Fruit fly (Drosophila melanogaster) whole organism: ENCODE results near the gene SmydA-2.
A peak's percentile ranks its signal among the peaks of the same experiment; 100 is the strongest.

Experiments used
- CG8478 ChIP-seq: fragments of >200 bp; optimal IDR thresholded peaks from 2 replicates; lab custom pipeline; 2018; ENCODE audit warnings: inconsistent platforms
- Dll ChIP-seq: fragments of >200 bp; optimal IDR thresholded peaks from 2 replicates; lab custom pipeline; 2017
- EcR ChIP-seq, 2 experiments: fragments of >200 bp; optimal IDR thresholded peaks; 2 replicates each; lab custom pipeline; 2017; ENCODE audit warnings: missing biosample characterization in 2 of 2, missing genetic modification characterization in 2 of 2, missing genetic modification reagents in 2 of 2
- pan ChIP-seq: fragments of >200 bp; optimal IDR thresholded peaks from 2 replicates; lab custom pipeline; 2017
- psq ChIP-seq: fragments of >200 bp; optimal IDR thresholded peaks from 2 replicates; lab custom pipeline; 2017
- usp ChIP-seq: fragments of >200 bp; optimal IDR thresholded peaks from 2 replicates; lab custom pipeline; 2017; ENCODE audit warnings: missing biosample characterization, missing genetic modification characterization, mixed read lengths

SmydA-2 gene

DNA sequence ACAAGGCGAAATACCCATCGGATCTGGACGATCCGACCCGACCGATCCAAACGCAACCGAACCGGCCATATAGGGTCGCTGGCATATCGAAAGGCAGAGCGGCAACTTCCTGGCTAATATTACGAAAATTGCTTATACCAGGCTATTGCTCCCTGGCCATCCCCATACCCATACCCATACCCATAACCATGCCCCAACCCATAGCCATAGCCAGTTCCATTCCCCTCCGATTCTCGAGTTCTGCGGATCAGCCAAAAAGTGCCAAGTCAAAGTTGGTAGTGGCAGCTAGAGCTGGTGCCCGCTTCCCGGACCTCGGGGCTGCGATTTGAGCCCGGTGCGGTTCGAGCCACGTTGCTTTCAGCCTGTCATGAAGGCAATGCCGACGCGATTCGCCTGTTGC lies 38.1 kb upstream of the SmydA-2 start:
- TF ChIP-seq Dll (lab: Kevin White, UChicago), result no peak
- peak in 1 of 2 experiments; percentile 88 for TF ChIP-seq EcR (GFP tag; optimal IDR thresholded peaks at IDR 0.05; lab: Kevin White, UChicago)

DNA sequence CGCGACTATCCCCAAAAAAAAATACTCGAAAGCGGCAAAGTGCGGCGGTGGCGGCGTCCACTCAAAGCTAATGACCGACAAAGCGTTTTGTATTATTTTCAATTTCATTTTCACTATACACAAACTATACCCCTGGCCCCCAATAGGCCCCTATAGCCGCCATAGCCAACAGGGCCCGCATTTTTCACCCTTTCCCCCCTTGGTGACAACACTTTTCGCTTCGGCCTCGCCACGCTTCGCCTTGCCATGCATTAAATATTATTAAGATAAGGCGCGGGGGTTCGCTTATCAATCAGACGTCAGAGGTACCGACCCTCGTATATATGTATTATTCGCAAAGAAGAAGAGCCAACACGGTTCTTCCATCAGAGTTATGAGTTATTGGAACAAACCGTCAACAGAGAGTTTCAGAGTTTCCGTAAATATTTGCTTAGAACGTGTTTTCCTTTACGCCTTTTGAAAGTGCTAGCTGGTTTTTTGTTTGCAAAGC lies 37.1 kb upstream of the SmydA-2 start:
- no peak for TF ChIP-seq CG8478 (lab: Kevin White, UChicago)
- no peak for TF ChIP-seq pan (lab: Kevin White, UChicago)
- no peak for TF ChIP-seq psq
- no peak for TF ChIP-seq usp (GFP tag; lab: Kevin White, UChicago)
- no peak for TF ChIP-seq Dll (lab: Kevin White, UChicago)
- TF ChIP-seq EcR (GFP tag; optimal IDR thresholded peaks at IDR 0.05; lab: Kevin White, UChicago), result no peak

DNA sequence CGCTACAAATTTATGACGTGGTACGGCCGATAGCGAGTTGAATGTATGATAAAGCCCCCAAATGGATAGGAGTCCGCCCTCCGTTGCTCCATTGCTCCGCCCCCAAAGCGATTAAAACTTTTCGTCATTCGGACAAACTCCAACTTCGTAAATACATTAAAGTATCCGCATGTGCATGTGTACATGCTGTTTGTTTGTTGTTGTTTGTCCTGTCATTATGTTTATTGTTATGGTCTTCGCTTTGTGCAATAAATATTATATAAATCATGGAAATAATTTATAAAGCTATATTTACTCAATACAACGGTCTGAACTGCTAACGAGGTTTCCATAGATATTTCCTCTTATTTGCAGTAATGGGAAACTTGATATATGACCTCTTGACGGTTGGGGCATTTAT lies 34.0 kb upstream of the SmydA-2 start:
- TF ChIP-seq usp (GFP tag; lab: Kevin White, UChicago), result no peak
- TF ChIP-seq pan (lab: Kevin White, UChicago), result no peak
- no peak for TF ChIP-seq EcR (GFP tag; optimal IDR thresholded peaks at IDR 0.05; lab: Kevin White, UChicago)
- no peak for TF ChIP-seq Dll (lab: Kevin White, UChicago)
- TF ChIP-seq CG8478 (lab: Kevin White, UChicago), result no peak

DNA sequence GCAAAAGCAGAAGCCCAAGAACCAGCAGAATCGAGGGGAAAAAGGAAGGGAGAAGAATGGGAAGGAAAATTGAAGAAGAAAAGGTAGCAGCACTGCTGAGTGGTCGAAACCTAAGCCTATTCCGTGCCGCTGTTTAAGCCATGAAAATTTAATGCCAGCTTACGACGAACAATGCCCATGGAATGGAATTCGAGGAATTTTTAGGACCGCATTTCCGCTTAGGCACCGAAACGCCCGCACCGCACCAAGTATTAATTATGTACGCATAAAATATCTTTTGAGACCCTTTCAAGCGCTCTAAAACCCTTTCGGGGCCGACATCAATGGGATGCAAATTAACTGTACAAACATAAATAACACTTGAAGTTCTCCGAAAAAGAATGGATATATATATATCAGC lies 33.1 kb upstream of the SmydA-2 start:
- TF ChIP-seq CG8478 (lab: Kevin White, UChicago) (no peak), EcR (GFP tag; optimal IDR thresholded peaks at IDR 0.05; lab: Kevin White, UChicago) (no peak)

DNA sequence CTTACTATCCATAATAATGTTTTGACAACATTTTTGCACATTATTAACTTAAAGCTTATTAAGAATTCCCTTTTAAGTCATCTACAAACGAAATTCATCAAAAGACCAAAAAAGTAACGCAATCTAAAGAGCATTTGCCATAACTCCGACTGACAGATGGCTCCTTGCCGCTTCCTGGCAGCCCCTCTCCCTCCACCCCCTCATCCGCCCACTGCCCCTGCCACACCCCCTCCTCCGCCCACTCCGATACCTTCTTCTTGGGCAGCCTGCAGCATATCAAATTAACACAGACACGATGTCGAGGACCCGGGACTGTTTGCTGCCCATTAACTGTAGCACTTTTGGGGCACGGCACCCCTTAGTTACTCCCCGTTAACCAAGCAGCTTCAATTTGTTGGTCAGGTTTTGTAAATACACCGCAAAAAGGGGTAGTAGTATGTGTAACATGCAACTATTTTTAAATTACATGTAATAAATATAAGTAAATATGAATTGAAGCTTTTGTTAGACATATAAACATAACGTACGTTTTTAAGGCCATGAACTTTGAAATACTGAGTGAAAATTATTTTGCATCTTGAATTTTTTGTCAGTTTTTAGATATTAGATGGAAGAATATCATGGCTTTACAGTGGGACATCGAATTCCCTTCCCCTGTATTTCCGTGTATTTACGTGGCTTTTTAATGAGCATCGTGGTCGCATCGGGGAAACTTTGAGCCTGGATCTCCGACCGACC lies 32.3 kb upstream of the SmydA-2 start:
- TF ChIP-seq EcR (GFP tag; optimal IDR thresholded peaks at IDR 0.05; lab: Kevin White, UChicago) (no peak), CG8478 (lab: Kevin White, UChicago) (no peak), pan (lab: Kevin White, UChicago) (no peak), Dll (lab: Kevin White, UChicago) (peak; percentile 43)

DNA sequence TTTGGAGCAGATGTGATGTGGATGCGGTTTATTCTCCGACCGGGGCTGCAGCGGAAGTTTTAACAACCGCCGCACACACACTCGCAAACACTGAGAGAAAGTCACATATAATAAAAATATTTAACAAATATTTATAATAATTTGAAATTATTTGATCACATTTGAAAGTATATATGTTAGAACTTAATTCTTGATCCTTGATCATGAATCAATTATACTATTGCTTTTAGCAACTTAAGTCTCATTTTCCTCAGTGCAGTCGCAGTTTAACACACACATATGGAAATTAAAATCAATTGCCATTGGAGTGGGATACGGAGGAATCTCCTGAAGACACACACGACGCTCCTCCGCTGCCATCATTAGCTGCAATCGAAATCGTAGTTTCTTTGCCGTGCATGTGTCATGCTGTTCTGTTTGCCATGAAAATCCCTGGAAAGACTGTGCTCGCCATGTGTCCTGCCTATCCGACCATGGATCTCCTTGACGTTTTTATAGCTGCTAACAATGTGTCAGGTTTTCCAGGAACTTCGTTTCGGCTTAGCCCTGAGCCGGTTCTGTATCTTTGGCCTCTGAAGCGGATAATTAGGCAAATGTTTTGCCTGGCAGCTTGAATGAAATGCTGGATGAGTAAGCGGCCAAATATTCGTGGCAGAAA lies 30.2 kb upstream of the SmydA-2 start:
- TF ChIP-seq psq (no peak), EcR (GFP tag; optimal IDR thresholded peaks at IDR 0.05; lab: Kevin White, UChicago) (no peak), Dll (lab: Kevin White, UChicago) (no peak), pan (lab: Kevin White, UChicago) (no peak), CG8478 (lab: Kevin White, UChicago) (no peak), usp (GFP tag; lab: Kevin White, UChicago) (no peak)

DNA sequence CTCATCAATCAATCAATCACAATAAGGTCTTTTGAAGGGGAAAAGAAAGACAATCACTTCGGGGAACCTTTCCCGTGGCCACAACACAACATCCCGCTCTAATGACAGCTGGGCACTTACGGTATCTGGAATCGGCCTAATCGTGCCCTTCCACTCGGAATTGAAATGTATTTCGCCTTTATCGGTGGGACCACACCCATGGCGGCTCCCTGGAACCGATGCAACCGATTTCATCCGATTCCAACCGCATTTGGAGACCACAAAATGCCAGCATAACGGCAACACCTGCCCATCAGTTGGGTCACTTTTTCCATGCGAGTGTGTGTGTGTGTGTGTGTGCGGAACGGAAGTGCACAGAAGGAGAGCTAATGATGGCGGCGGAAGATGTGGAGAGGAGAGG lies 29.6 kb upstream of the SmydA-2 start:
- TF ChIP-seq psq (no peak), pan (lab: Kevin White, UChicago) (no peak), Dll (lab: Kevin White, UChicago) (no peak), usp (GFP tag; lab: Kevin White, UChicago) (no peak), EcR (GFP tag; optimal IDR thresholded peaks at IDR 0.05; lab: Kevin White, UChicago) (no peak), CG8478 (lab: Kevin White, UChicago) (no peak)

DNA sequence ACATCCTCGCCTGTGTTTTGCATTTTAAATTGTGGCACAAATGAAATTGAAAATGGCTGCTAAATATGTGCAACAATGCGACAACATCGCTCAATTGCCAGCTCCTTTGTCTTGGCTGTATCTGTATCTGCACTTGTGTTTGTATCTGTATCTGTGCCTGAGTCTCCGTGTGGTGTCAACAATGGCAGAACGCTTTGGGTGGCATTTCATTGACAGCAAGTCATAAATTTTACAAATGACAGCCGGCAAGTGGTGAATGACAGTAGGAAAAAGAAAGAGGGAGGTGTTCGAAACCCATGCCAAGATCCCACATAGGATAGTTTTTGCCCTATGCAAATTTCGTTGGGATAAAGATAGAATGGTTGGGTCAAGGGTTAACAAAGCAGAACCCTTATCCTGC lies 28.8 kb upstream of the SmydA-2 start:
- TF ChIP-seq CG8478 (lab: Kevin White, UChicago), result no peak
- TF ChIP-seq EcR (GFP tag; optimal IDR thresholded peaks at IDR 0.05; lab: Kevin White, UChicago), result no peak
- no peak for TF ChIP-seq psq
- TF ChIP-seq usp (GFP tag; lab: Kevin White, UChicago), result no peak
- TF ChIP-seq Dll (lab: Kevin White, UChicago), result no peak
- TF ChIP-seq pan (lab: Kevin White, UChicago), result no peak

DNA sequence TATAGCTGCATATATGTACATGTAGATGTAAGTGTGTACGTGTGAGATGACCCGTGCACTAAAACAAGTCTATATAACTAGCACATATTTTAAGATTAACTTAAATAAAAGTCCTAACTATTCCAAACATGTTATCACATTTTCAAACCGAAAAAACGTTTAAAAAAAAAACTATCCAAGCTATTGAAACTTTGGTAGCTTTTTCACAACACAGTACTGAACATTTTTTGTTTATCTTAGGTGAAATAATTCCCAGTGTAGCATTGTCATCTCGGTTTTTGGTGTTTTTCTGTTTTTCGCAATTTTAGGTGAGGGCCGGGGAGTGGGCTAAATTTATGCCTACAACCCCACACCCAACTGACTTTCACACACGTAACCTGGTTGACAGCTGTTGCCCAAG lies 24.1 kb upstream of the SmydA-2 start:
- TF ChIP-seq CG8478 (lab: Kevin White, UChicago), result no peak
- TF ChIP-seq usp (GFP tag; lab: Kevin White, UChicago), result no peak
- TF ChIP-seq Dll (lab: Kevin White, UChicago), result no peak
- TF ChIP-seq pan (lab: Kevin White, UChicago), result no peak
- TF ChIP-seq psq, result no peak
- no peak for TF ChIP-seq EcR (GFP tag; optimal IDR thresholded peaks at IDR 0.05; lab: Kevin White, UChicago)

DNA sequence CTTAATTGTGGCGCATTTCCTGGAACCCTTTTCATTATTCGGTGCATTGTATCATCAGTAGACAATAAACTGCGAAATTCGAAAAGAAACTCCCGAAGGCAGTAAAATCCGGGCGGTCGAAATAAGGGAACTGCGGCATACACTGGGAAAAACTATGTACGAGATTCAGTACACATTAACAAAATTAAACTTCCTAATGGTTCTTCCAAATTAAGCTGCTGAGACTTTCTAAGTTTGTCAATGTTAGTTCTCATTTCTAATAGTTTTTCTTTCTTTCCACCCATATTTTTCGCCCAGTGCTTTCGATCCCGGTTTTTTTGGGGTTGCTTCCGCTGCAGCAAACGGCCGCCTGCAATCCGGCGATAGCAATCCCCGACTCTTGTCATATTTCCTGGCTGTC lies 21.7 kb upstream of the SmydA-2 start:
- no peak for TF ChIP-seq pan (lab: Kevin White, UChicago)
- TF ChIP-seq CG8478 (lab: Kevin White, UChicago), result no peak
- no peak for TF ChIP-seq usp (GFP tag; lab: Kevin White, UChicago)
- no peak for TF ChIP-seq Dll (lab: Kevin White, UChicago)

DNA sequence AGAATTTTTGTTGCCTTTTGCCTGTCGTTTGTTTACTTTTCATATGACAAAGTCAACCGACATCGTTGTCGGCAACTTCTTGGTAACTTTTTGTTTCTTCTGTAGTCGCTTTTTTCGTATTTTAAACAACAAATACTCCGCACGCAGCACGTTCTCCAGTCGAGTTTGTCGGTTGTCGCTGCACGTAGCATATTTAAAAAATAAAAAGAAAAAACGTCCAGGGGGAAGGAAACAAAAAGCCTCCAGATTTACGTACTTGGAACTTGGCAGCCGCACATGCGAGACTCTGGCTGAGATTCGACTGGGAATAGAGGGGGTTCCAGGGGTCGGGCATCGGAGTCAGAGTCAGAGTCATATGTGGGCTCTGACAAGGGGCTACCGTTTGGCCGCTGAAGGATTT lies 18.6 kb upstream of the SmydA-2 start:
- TF ChIP-seq EcR (GFP tag; optimal IDR thresholded peaks at IDR 0.05; lab: Kevin White, UChicago) (no peak), CG8478 (lab: Kevin White, UChicago) (no peak), psq (no peak), pan (lab: Kevin White, UChicago) (no peak), Dll (lab: Kevin White, UChicago) (no peak), usp (GFP tag; lab: Kevin White, UChicago) (no peak)

DNA sequence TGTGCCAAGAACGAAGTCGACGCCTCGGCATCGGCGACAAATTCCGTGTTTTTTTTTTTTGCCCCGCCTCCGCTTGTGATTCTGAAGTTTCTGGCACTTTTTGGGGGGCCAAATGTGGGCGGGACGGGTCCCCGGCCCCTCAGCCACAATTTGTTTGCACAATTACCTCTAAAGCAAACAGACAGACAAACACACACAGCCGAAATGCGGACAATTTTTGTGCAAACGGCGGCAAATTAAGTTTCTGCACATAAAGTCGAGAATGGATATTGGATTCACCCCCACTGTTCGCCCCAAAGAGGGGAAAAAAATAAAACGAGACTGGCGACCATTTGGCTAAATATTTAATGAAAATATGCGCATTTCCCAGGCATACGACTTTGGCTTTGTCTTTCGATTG lies 17.4 kb upstream of the SmydA-2 start:
- TF ChIP-seq CG8478 (lab: Kevin White, UChicago), result no peak
- no peak for TF ChIP-seq psq
- TF ChIP-seq Dll (lab: Kevin White, UChicago), result no peak
- no peak for TF ChIP-seq EcR (GFP tag; optimal IDR thresholded peaks at IDR 0.05; lab: Kevin White, UChicago)
